Worm (Caenorhabditis elegans) whole organism, L2 larva: ENCODE measurements around the gene C14A11.5.

Experiments used
- alr-1 ChIP-seq: fragments of 150-350 bp; optimal IDR thresholded peaks from 2 replicates; lab custom pipeline; 2014; ENCODE audit warnings: missing biosample characterization, missing genetic modification characterization
- nhr-10 ChIP-seq: sonication (generic microtip); optimal IDR thresholded peaks from 2 replicates; lab custom pipeline; 2017; ENCODE audit warnings: missing biosample characterization, missing genetic modification characterization
- nhr-6 ChIP-seq: fragments of 150-350 bp; optimal IDR thresholded peaks from 2 replicates; lab custom pipeline; 2014; ENCODE audit warnings: missing biosample characterization, missing genetic modification characterization

DNA sequence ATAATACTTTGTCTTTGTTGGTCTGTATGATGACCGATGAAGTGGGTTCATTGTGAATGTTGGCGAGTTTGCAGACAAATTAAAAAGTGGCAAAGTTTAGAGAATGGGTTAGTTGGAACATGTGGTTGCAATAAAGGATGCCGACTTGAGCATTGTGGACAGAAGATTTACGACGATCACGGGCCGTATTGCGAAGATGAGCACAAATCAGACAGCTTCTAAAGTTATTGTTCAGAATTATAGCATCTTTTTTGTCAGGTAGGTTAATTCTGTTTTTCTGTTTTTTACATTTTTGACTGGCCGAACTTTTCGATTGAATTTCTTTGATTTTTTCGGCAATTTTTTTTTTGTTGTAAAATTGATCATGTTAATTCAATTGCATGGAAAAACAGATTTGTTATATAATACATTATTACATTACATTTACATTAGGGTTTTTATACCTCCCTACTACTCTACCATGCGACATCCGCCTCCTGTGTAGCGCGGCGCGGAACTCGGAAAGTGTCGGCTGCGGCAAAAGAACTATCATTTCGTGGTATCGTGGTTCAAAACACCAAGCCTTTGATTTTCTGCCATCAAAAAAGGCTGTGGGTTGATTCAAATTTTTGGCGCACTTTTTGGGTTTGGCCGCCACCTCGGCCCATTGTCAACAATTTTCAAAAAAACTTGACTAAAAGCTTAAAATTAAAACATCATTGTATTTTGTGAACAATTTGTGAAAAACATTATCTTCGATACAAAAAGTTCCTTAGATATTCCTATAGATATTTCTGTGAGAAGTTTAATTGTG is 43.7 kb downstream of the C14A11.5 start, which contains the start of gene unc-2:
- no peak for TF ChIP-seq nhr-10 (tag; lab: Kevin White, UChicago)
- no peak for TF ChIP-seq nhr-6
- TF ChIP-seq alr-1 = no peak
